Fruit fly (Drosophila melanogaster): ENCODE data around the gene CG9886.

DNA sequence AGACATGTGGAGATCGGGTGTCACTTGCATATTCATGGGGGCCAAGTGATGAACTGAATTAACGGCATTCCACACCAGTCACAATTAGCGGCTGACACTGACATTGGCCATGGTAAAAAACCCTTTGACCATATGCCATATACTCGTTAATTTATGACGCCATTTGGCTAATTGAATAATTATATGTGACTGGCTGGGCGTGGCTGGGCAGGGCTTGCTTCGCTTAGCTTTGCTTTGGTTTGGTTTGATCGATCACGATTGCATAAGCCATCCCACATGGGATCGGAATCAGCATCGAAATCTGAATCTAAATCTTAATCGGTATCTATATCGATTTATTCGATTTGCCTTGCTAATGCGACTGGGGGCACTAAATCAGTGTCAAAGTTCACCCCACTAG is 9.0 kb downstream of the CG9886 start:
- TF ChIP-seq ovo (GFP tag; optimal IDR thresholded peaks at IDR 0.05) (no peak), cnc (optimal IDR thresholded peaks at IDR 0.05) (no peak), kay (GFP tag; ENCODE audit: borderline replicate concordance) (peak; percentile 52), CG11617 (GFP tag; optimal IDR thresholded peaks at IDR 0.05) (no peak), CG12768 (GFP tag; optimal IDR thresholded peaks at IDR 0.05) (no peak), bab1 (GFP tag; optimal IDR thresholded peaks at IDR 0.05) (no peak), CG7045 (GFP tag; optimal IDR thresholded peaks at IDR 0.05) (no peak), tj (GFP tag; optimal IDR thresholded peaks at IDR 0.05) (no peak)

Data from whole organism, adult.